Worm (Caenorhabditis elegans) whole organism, L2 larva: ENCODE results near the gene ZK105.1.

Experiments used
- C34F6.9 ChIP-seq: fragments of 150-350 bp; optimal IDR thresholded peaks from 2 replicates; lab custom pipeline; 2014; ENCODE audit warnings: missing biosample characterization, missing genetic modification characterization
- F13H6.1 ChIP-seq: sonication (generic microtip); optimal IDR thresholded peaks from 2 replicates; lab custom pipeline; 2016; ENCODE audit warnings: missing genetic modification characterization, missing compliant biosample characterization
- Y55F3AM.14 ChIP-seq: fragments of 200-800 bp; sonication (Bioruptor generic); optimal IDR thresholded peaks from 2 replicates; lab custom pipeline; 2018; ENCODE audit warnings: mild to moderate bottlenecking, missing genetic modification characterization, missing compliant biosample characterization
- ZK546.5 ChIP-seq: sonication (generic microtip); optimal IDR thresholded peaks from 2 replicates; lab custom pipeline; 2017; ENCODE audit warnings: missing biosample characterization, missing genetic modification characterization
- alr-1 ChIP-seq: fragments of 150-350 bp; optimal IDR thresholded peaks from 2 replicates; lab custom pipeline; 2014; ENCODE audit warnings: missing biosample characterization, missing genetic modification characterization
- ama-1 ChIP-seq: fragments of 150-350 bp; optimal IDR thresholded peaks from 2 replicates; lab custom pipeline; 2018; ENCODE audit warnings: inconsistent platforms
- blmp-1 ChIP-seq: sonication (generic microtip); optimal IDR thresholded peaks from 2 replicates; lab custom pipeline; 2017; ENCODE audit warnings: missing genetic modification characterization, mild to moderate bottlenecking, missing compliant biosample characterization, antibody characterized with exemption, moderate library complexity; ENCODE audit not compliant: insufficient read depth
- ceh-16 ChIP-seq: fragments of 150-350 bp; optimal IDR thresholded peaks from 2 replicates; lab custom pipeline; 2014; ENCODE audit warnings: missing biosample characterization, missing genetic modification characterization
- crh-2 ChIP-seq: sonication (generic microtip); optimal IDR thresholded peaks from 2 replicates; lab custom pipeline; 2017; ENCODE audit warnings: missing biosample characterization, missing genetic modification characterization
- egl-27 ChIP-seq: sonication (generic microtip); optimal IDR thresholded peaks from 3 replicates; lab custom pipeline; 2017; ENCODE audit warnings: missing biosample characterization, missing genetic modification reagents, missing genetic modification characterization
- elt-3 ChIP-seq: sonication (generic microtip); optimal IDR thresholded peaks from 2 replicates; lab custom pipeline; 2017; ENCODE audit warnings: missing biosample characterization, missing genetic modification characterization
- fos-1 ChIP-seq: fragments of 150-350 bp; optimal IDR thresholded peaks from 2 replicates; lab custom pipeline; 2014; ENCODE audit warnings: missing biosample characterization, missing genetic modification characterization
- gmeb-1 ChIP-seq: fragments of 150-350 bp; optimal IDR thresholded peaks from 2 replicates; lab custom pipeline; 2014; ENCODE audit warnings: missing biosample characterization, missing genetic modification characterization
- lin-13 ChIP-seq: fragments of 150-350 bp; optimal IDR thresholded peaks from 2 replicates; lab custom pipeline; 2014; ENCODE audit warnings: missing biosample characterization, missing genetic modification reagents, missing genetic modification characterization
- lin-39 ChIP-seq: fragments of 150-350 bp; optimal IDR thresholded peaks from 2 replicates; lab custom pipeline; 2014; ENCODE audit warnings: missing biosample characterization, missing genetic modification reagents, missing genetic modification characterization
- lsy-2 ChIP-seq, 2 experiments: fragments of 150-350 bp in 1 of 2; sonication (generic microtip) in 1 of 2; optimal IDR thresholded peaks; 2 replicates each; lab custom pipeline; 2014 to 2017; ENCODE audit warnings: missing biosample characterization in 2 of 2, missing genetic modification characterization in 2 of 2
- mab-5 ChIP-seq: fragments of 150-350 bp; optimal IDR thresholded peaks from 2 replicates; lab custom pipeline; 2014; ENCODE audit warnings: missing biosample characterization, missing genetic modification characterization
- mdl-1 ChIP-seq, 2 experiments: fragments of 150-350 bp in 1 of 2; sonication (generic microtip) in 1 of 2; optimal IDR thresholded peaks; 2 replicates each; lab custom pipeline; 2017; ENCODE audit warnings: missing biosample characterization in 2 of 2, missing genetic modification characterization in 2 of 2
- nhr-10 ChIP-seq: sonication (generic microtip); optimal IDR thresholded peaks from 2 replicates; lab custom pipeline; 2017; ENCODE audit warnings: missing biosample characterization, missing genetic modification characterization
- nhr-11 ChIP-seq: fragments of 150-350 bp; optimal IDR thresholded peaks from 2 replicates; lab custom pipeline; 2014; ENCODE audit warnings: missing biosample characterization, missing genetic modification characterization
- nhr-12 ChIP-seq: fragments of 150-350 bp; optimal IDR thresholded peaks from 2 replicates; lab custom pipeline; 2014; ENCODE audit warnings: missing biosample characterization, missing genetic modification characterization
- nhr-129 ChIP-seq: fragments of 150-350 bp; optimal IDR thresholded peaks from 2 replicates; lab custom pipeline; 2014; ENCODE audit warnings: missing biosample characterization, missing genetic modification characterization
- nhr-21 ChIP-seq: fragments of 150-350 bp; optimal IDR thresholded peaks from 2 replicates; lab custom pipeline; 2014; ENCODE audit warnings: missing biosample characterization, missing genetic modification characterization
- nhr-23 ChIP-seq: fragments of 150-350 bp; optimal IDR thresholded peaks from 2 replicates; lab custom pipeline; 2014; ENCODE audit warnings: missing biosample characterization, missing genetic modification reagents, missing genetic modification characterization
- nhr-25 ChIP-seq: fragments of 150-350 bp; sonication (generic microtip); optimal IDR thresholded peaks from 3 replicates; lab custom pipeline; 2014; ENCODE audit warnings: missing biosample characterization, missing genetic modification characterization
- nhr-6 ChIP-seq: fragments of 150-350 bp; optimal IDR thresholded peaks from 2 replicates; lab custom pipeline; 2014; ENCODE audit warnings: missing biosample characterization, missing genetic modification characterization
- nhr-77 ChIP-seq: fragments of 150-350 bp; optimal IDR thresholded peaks from 2 replicates; lab custom pipeline; 2014; ENCODE audit warnings: missing biosample characterization, missing genetic modification characterization
- peb-1 ChIP-seq: fragments of 150-350 bp; optimal IDR thresholded peaks from 2 replicates; lab custom pipeline; 2014; ENCODE audit warnings: missing biosample characterization, missing genetic modification characterization
- sem-4 ChIP-seq: fragments of 150-350 bp; optimal IDR thresholded peaks from 2 replicates; lab custom pipeline; 2014; ENCODE audit warnings: missing biosample characterization, missing genetic modification reagents, missing genetic modification characterization
- sma-3 ChIP-seq: sonication (generic microtip); optimal IDR thresholded peaks from 2 replicates; lab custom pipeline; 2016; ENCODE audit warnings: missing genetic modification reagents, missing genetic modification characterization, missing compliant biosample characterization
- sma-9 ChIP-seq, 2 experiments: fragments of 150-350 bp in 1 of 2; sonication (generic microtip) in 1 of 2; optimal IDR thresholded peaks; 2 replicates each; lab custom pipeline; 2014 to 2016; ENCODE audit warnings: missing genetic modification characterization in 2 of 2, mild to moderate bottlenecking in 1 of 2, missing biosample characterization in 1 of 2, missing compliant biosample characterization in 1 of 2, missing genetic modification reagents in 1 of 2, moderate library complexity in 1 of 2
- unc-39 ChIP-seq: fragments of 150-350 bp; optimal IDR thresholded peaks from 2 replicates; lab custom pipeline; 2014; ENCODE audit warnings: missing biosample characterization, missing genetic modification characterization
- unc-55 ChIP-seq: fragments of 150-350 bp; sonication (generic microtip); optimal IDR thresholded peaks from 3 replicates; lab custom pipeline; 2014; ENCODE audit warnings: missing biosample characterization, missing genetic modification reagents, missing genetic modification characterization
- unc-62 ChIP-seq: fragments of 150-350 bp; optimal IDR thresholded peaks from 2 replicates; lab custom pipeline; 2014; ENCODE audit warnings: missing biosample characterization, missing genetic modification reagents, missing genetic modification characterization
- ztf-1 ChIP-seq: fragments of 200-800 bp; sonication (Bioruptor generic); conservative IDR thresholded peaks from 2 replicates; pipeline ENCODE4 v1.3.6; 2022; ENCODE audit warnings: missing genetic modification characterization, missing compliant biosample characterization
- ztf-11 ChIP-seq: sonication (generic microtip); optimal IDR thresholded peaks from 2 replicates; lab custom pipeline; 2017; ENCODE audit warnings: missing biosample characterization, missing genetic modification characterization
- ztf-4 ChIP-seq: fragments of 150-350 bp; optimal IDR thresholded peaks from 2 replicates; lab custom pipeline; 2014; ENCODE audit warnings: missing biosample characterization, missing genetic modification characterization

ZK105.1 gene

DNA sequence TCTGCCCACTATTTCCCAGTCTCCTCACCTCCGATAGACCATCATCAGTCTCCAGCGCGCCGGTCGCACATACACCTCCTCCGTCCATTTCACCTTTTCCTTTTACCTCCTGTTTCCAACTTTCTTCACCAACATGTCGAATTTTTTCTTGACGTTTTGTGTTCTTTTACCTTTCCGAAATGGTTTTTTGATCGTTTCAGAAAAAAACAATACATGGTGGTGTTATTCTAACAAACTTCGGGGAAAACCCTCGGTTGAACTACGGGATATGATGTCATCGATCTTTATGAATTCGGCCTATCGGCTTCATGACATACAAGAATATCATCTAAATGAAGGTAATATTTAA, 14.9 kb downstream of the ZK105.1 start, which contains the start of gene Y97E10C.1:
TSS of gene Y97E10C.1 (plus strand) at position 201 of the 349 bp plus-strand sequence.
- no peak for TF ChIP-seq ztf-4 (tag; lab: Kevin White, UChicago)
- TF ChIP-seq peb-1 (tag; lab: Kevin White, UChicago), result no peak
- no peak for TF ChIP-seq ztf-1 (GFP tag; lab: Robert Waterston, UW)
- no peak for TF ChIP-seq alr-1 (tag; lab: Kevin White, UChicago)
- TF ChIP-seq egl-27 (tag; lab: Kevin White, UChicago), result no peak
- no peak for TF ChIP-seq nhr-77 (tag; lab: Kevin White, UChicago)
- TF ChIP-seq C34F6.9 (tag; lab: Kevin White, UChicago), result no peak
- TF ChIP-seq ztf-11 (tag; lab: Kevin White, UChicago), result no peak
- no peak for TF ChIP-seq F13H6.1 (tag; lab: Kevin White, UChicago)
- TF ChIP-seq nhr-25 (tag; lab: Kevin White, UChicago), result no peak
- no peak for TF ChIP-seq nhr-129 (tag; lab: Kevin White, UChicago)
- TF ChIP-seq unc-55 (GFP tag; lab: Kevin White, UChicago), result no peak
- no peak for TF ChIP-seq nhr-12 (tag; lab: Kevin White, UChicago)
- no peak for TF ChIP-seq mdl-1 (tag; optimal IDR thresholded peaks at IDR 0.05; lab: Kevin White, UChicago)
- no peak for TF ChIP-seq ZK546.5 (tag; lab: Kevin White, UChicago)
- TF ChIP-seq unc-62, result no peak
- TF ChIP-seq mab-5 (tag; lab: Kevin White, UChicago), result no peak
- no peak for TF ChIP-seq lin-39 (tag; lab: Kevin White, UChicago)

ce11 chrV:7730488-7730887, 16.7 kb downstream of the ZK105.1 start:
- TF ChIP-seq ztf-4 (tag; lab: Kevin White, UChicago) (peak; percentile 63), nhr-6 (tag; lab: Kevin White, UChicago) (peak; percentile 20), nhr-21 (tag; lab: Kevin White, UChicago) (peak; percentile 49), ama-1 (lab: Kevin White, UChicago) (peak; percentile 61), unc-55 (GFP tag; lab: Kevin White, UChicago) (peak; percentile 24), F13H6.1 (tag; lab: Kevin White, UChicago) (peak; percentile 68), lsy-2 (tag; optimal IDR thresholded peaks at IDR 0.05; lab: Kevin White, UChicago) (peak in 1 of 2 experiments; percentile 52), nhr-23 (tag; lab: Kevin White, UChicago) (no peak), sma-9 (GFP tag; optimal IDR thresholded peaks at IDR 0.05; lab: Kevin White, UChicago) (peak; percentile 42), sma-9 (tag; optimal IDR thresholded peaks at IDR 0.05; lab: Kevin White, UChicago) (no peak), gmeb-1 (tag; lab: Kevin White, UChicago) (peak; percentile 42), lin-13 (peak; percentile 44), Y55F3AM.14 (GFP tag; lab: Kevin White, UChicago) (peak; percentile 57), C34F6.9 (tag; lab: Kevin White, UChicago) (peak; percentile 15), elt-3 (tag; lab: Kevin White, UChicago) (no peak), fos-1 (tag; lab: Kevin White, UChicago) (peak; percentile 63), nhr-12 (tag; lab: Kevin White, UChicago) (no peak), crh-2 (tag; lab: Kevin White, UChicago) (peak; percentile 68), nhr-25 (tag; lab: Kevin White, UChicago) (peak; percentile 46), nhr-129 (tag; lab: Kevin White, UChicago) (peak; percentile 67), blmp-1 (tag; lab: Kevin White, UChicago) (no peak), sma-3 (GFP tag; lab: Kevin White, UChicago) (peak; percentile 57), sem-4 (tag; lab: Kevin White, UChicago) (peak; percentile 19), nhr-10 (tag; lab: Kevin White, UChicago) (no peak)

DNA sequence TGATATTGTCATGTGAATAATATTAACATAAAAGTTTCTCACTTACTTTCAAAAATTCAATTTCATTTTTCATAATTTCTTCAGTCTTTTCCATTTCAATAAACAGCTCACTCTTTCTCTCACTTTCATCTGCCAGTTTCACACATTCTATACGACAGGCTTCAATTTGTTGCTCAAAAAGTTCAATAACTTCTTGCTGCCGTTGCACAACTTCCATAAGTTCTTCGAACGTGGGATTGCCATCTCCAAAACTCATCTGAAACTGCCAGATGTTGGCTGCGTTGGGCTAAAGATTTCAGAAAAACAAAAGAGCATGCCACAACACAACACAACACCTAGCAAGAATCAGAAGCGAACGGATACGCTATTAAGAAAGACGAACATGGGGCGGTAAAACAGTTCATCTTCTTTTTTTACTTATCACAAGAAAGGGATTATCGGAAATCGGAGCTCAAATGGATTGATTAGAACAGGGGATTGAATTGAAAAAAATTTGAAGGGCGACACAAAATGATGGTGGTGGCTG, 19.5 kb downstream of the ZK105.1 start:
- TF ChIP-seq lin-13 (peak; percentile 20), nhr-11 (tag; lab: Kevin White, UChicago) (no peak), unc-39 (tag; lab: Kevin White, UChicago) (no peak), ceh-16 (peak; percentile 4)
